Fruit fly (Drosophila melanogaster) whole organism, pupa: Measurements from ENCODE around the gene CG34057.

Source experiments
- CG10348 ChIP-seq: fragments of 200-800 bp; sonication (Bioruptor generic); IDR thresholded peaks from 2 replicates; pipeline ENCODE4 v1.3.6; 2022; ENCODE audit warnings: missing biosample characterization, missing genetic modification characterization
- CG14655 ChIP-seq: fragments of 200-800 bp; sonication (Bioruptor generic); optimal IDR thresholded peaks from 3 replicates; lab custom pipeline; 2017; ENCODE audit warnings: mild to moderate bottlenecking, missing biosample characterization, missing genetic modification reagents, missing genetic modification characterization
- CG9948 ChIP-seq: fragments of 200-800 bp; sonication (Bioruptor generic); optimal IDR thresholded peaks from 2 replicates; lab custom pipeline; 2018; ENCODE audit warnings: missing biosample characterization, mild to moderate bottlenecking, missing genetic modification characterization, moderate library complexity

DNA sequence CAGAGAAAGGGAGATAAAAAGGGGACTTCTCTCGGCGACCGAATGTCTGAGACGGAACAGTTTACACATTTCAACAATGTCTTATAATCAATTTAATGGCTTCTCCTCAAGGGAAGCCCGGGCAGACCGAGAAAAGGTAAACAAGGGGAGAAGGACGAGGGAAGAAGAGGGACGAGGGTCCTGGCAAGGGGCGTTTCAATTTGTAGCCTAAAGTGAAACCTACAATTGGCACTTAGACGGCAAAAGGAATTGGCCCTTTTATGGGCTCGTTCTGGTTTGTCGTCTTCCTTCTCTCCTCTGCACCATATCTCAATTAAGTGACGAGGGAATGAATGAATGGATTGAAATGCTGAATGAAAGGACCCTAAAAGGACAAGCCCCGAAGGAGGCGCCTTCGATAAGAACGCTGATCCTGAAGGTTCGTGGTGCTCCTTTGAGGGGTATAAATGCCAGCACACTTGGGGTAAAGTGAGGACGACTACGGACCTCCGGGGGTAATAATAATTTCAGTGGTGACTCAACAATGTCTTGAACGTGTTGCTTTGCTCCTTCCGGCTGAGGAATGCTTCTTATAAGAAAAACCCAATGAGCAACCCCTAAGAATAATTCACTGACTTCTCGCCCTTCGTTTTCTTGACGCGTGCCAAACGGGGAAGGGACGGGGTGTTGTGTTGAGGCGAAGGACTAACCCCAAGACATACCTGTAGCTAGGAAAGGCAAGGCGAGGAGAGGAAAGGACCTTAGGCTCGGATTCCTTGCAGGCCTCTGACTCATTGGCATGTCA lies 3.5 kb downstream of the CG34057 start:
- TF ChIP-seq CG9948 (no peak), CG14655 (GFP tag; lab: Kevin White, UChicago) (no peak), CG10348 (no peak)
